Fruit fly (Drosophila melanogaster) whole organism, wandering third instar larva: Measurements from ENCODE around the gene mon2.

Source experiments
- Abd-B ChIP-seq: fragments of >200 bp; optimal IDR thresholded peaks from 2 replicates; lab custom pipeline; 2017; ENCODE audit warnings: missing biosample characterization, missing genetic modification characterization
- CG32264 ChIP-seq: fragments of 200-800 bp; sonication (Bioruptor generic); optimal IDR thresholded peaks from 2 replicates; lab custom pipeline; 2016; ENCODE audit warnings: missing biosample characterization, missing genetic modification characterization
- CG9705 ChIP-seq: fragments of 200-800 bp; sonication (Bioruptor generic); optimal IDR thresholded peaks from 2 replicates; lab custom pipeline; 2018; ENCODE audit warnings: missing biosample characterization, mild to moderate bottlenecking, missing genetic modification characterization
- CrebA ChIP-seq: fragments of 200-800 bp; sonication (Bioruptor generic); optimal IDR thresholded peaks from 2 replicates; lab custom pipeline; 2016; ENCODE audit warnings: missing biosample characterization, mild to moderate bottlenecking, missing genetic modification characterization, borderline replicate concordance
- Dfd ChIP-seq: fragments of >200 bp; optimal IDR thresholded peaks from 2 replicates; lab custom pipeline; 2017; ENCODE audit warnings: missing biosample characterization, missing genetic modification characterization
- Dif ChIP-seq: fragments of 200-275, 200-300 bp; sonication (Bioruptor generic); optimal IDR thresholded peaks from 2 replicates; lab custom pipeline; 2018; ENCODE audit warnings: missing biosample characterization, missing genetic modification characterization; ENCODE audit not compliant: partially characterized antibody
- GATAd ChIP-seq: sonication (Bioruptor generic); optimal IDR thresholded peaks from 2 replicates; lab custom pipeline; 2016; ENCODE audit warnings: missing biosample characterization, missing genetic modification characterization
- HLH106 ChIP-seq: fragments of 200-800 bp; optimal IDR thresholded peaks from 3 replicates; lab custom pipeline; 2019; ENCODE audit warnings: missing biosample characterization, mild to moderate bottlenecking, missing genetic modification characterization, moderate library complexity
- Hnf4 ChIP-seq: fragments of 200-800 bp; sonication (Bioruptor generic); optimal IDR thresholded peaks from 2 replicates; lab custom pipeline; 2016; ENCODE audit warnings: missing biosample characterization, mild to moderate bottlenecking, missing genetic modification characterization
- Hr78 ChIP-seq: fragments of >200 bp; optimal IDR thresholded peaks from 2 replicates; lab custom pipeline; 2017; ENCODE audit warnings: missing biosample characterization, missing genetic modification characterization
- Hr83 ChIP-seq: fragments of 200-300 bp; sonication (Bioruptor generic); optimal IDR thresholded peaks from 2 replicates; lab custom pipeline; 2016; ENCODE audit warnings: missing biosample characterization, mild to moderate bottlenecking, missing genetic modification characterization, moderate library complexity; ENCODE audit not compliant: poor library complexity, severe bottlenecking
- Jra ChIP-seq: sonication (Bioruptor generic); optimal IDR thresholded peaks from 2 replicates; lab custom pipeline; 2016; ENCODE audit warnings: missing biosample characterization, missing genetic modification characterization
- Mio ChIP-seq: sonication (Bioruptor generic); optimal IDR thresholded peaks from 2 replicates; lab custom pipeline; 2016; ENCODE audit warnings: missing biosample characterization, missing genetic modification characterization
- Myc ChIP-seq: fragments of >200 bp; optimal IDR thresholded peaks from 2 replicates; lab custom pipeline; 2017
- N ChIP-seq: fragments of >200 bp; optimal IDR thresholded peaks from 2 replicates; lab custom pipeline; 2018; ENCODE audit warnings: missing biosample characterization, missing external identifiers, missing genetic modification characterization
- OdsH ChIP-seq: fragments of 200-800 bp; sonication (Bioruptor generic); optimal IDR thresholded peaks from 2 replicates; lab custom pipeline; 2016; ENCODE audit warnings: missing biosample characterization, mild to moderate bottlenecking, missing genetic modification characterization
- Rel ChIP-seq, 2 experiments: fragments of 200-800 bp; sonication (Bioruptor generic) in 1 of 2; optimal IDR thresholded peaks; 2 replicates in 1 of 2; 3 replicates in 1 of 2; lab custom pipeline; 2016 to 2019; ENCODE audit warnings: mild to moderate bottlenecking in 2 of 2, missing biosample characterization in 2 of 2, missing genetic modification characterization in 2 of 2, moderate library complexity in 1 of 2
- Sp1 ChIP-seq: fragments of 200-800 bp; sonication (Bioruptor generic); optimal IDR thresholded peaks from 3 replicates; lab custom pipeline; 2019; ENCODE audit warnings: missing biosample characterization, mild to moderate bottlenecking, missing genetic modification characterization, moderate library complexity
- Vsx2 ChIP-seq: fragments of 200-300, 225-300 bp; sonication (Bioruptor generic); optimal IDR thresholded peaks from 2 replicates; lab custom pipeline; 2018; ENCODE audit warnings: missing biosample characterization, missing genetic modification characterization; ENCODE audit not compliant: partially characterized antibody
- br ChIP-seq: fragments of 200-800 bp; sonication (Bioruptor generic); optimal IDR thresholded peaks from 2 replicates; lab custom pipeline; 2016; ENCODE audit warnings: missing biosample characterization, missing genetic modification characterization
- brk ChIP-seq: fragments of 200-800 bp; sonication (Bioruptor generic); optimal IDR thresholded peaks from 2 replicates; lab custom pipeline; 2016; ENCODE audit warnings: missing biosample characterization, mild to moderate bottlenecking, missing genetic modification characterization
- dl ChIP-seq, 2 experiments: fragments of 175-275, 200-275 bp in 1 of 2; fragments of 200-275 bp in 1 of 2; sonication (Bioruptor generic); optimal IDR thresholded peaks; lab custom pipeline; 2018; ENCODE audit warnings: mild to moderate bottlenecking in 2 of 2, missing biosample characterization in 2 of 2, missing genetic modification characterization in 2 of 2, moderate library complexity in 2 of 2; ENCODE audit not compliant: partially characterized antibody in 2 of 2, insufficient read depth in 1 of 2
- dmrt93B ChIP-seq: fragments of 200-800 bp; sonication (Bioruptor generic); optimal IDR thresholded peaks from 2 replicates; lab custom pipeline; 2018; ENCODE audit warnings: missing biosample characterization, mild to moderate bottlenecking, missing genetic modification characterization
- dsf ChIP-seq: sonication (Bioruptor generic); optimal IDR thresholded peaks from 2 replicates; lab custom pipeline; 2016; ENCODE audit warnings: missing biosample characterization, missing genetic modification characterization, borderline replicate concordance
- ey ChIP-seq: fragments of 200-800 bp; sonication (Bioruptor generic); optimal IDR thresholded peaks from 2 replicates; lab custom pipeline; 2016; ENCODE audit warnings: missing biosample characterization, missing genetic modification characterization
- foxo ChIP-seq, 2 experiments: fragments of 200-800 bp; sonication (Bioruptor generic); optimal IDR thresholded peaks; 2 replicates in 1 of 2; 3 replicates in 1 of 2; lab custom pipeline; 2016 to 2017; ENCODE audit warnings: missing biosample characterization in 2 of 2, missing genetic modification characterization in 2 of 2
- fru ChIP-seq: fragments of 200-800 bp; sonication (Bioruptor generic); optimal IDR thresholded peaks from 3 replicates; lab custom pipeline; 2016; ENCODE audit warnings: missing biosample characterization, mild to moderate bottlenecking, missing genetic modification characterization
- h ChIP-seq: fragments of 200-800 bp; sonication (Bioruptor generic); optimal IDR thresholded peaks from 3 replicates; lab custom pipeline; 2016; ENCODE audit warnings: missing biosample characterization, mild to moderate bottlenecking, missing genetic modification characterization
- jim ChIP-seq: fragments of 175-275, 200-325 bp; sonication (Bioruptor generic); optimal IDR thresholded peaks from 2 replicates; lab custom pipeline; 2016; ENCODE audit warnings: missing biosample characterization, mild to moderate bottlenecking, missing genetic modification characterization
- lola ChIP-seq: fragments of >200 bp; optimal IDR thresholded peaks from 2 replicates; lab custom pipeline; 2017; ENCODE audit warnings: missing biosample characterization, missing genetic modification characterization
- pan ChIP-seq: fragments of >200 bp; optimal IDR thresholded peaks from 2 replicates; lab custom pipeline; 2017
- psq ChIP-seq: fragments of 200-800 bp; sonication (Bioruptor generic); optimal IDR thresholded peaks from 3 replicates; lab custom pipeline; 2017; ENCODE audit warnings: missing biosample characterization, mild to moderate bottlenecking, missing genetic modification characterization, moderate library complexity
- rgr ChIP-seq: fragments of 200-800 bp; sonication (Bioruptor generic); optimal IDR thresholded peaks from 3 replicates; lab custom pipeline; 2016; ENCODE audit warnings: missing biosample characterization, mild to moderate bottlenecking, missing genetic modification characterization
- sage ChIP-seq: fragments of 200-800 bp; sonication (Bioruptor generic); optimal IDR thresholded peaks from 2 replicates; lab custom pipeline; 2016; ENCODE audit warnings: missing biosample characterization, mild to moderate bottlenecking, missing genetic modification characterization
- sv ChIP-seq: fragments of 200-800 bp; sonication (Bioruptor generic); optimal IDR thresholded peaks from 3 replicates; lab custom pipeline; 2016; ENCODE audit warnings: missing biosample characterization, missing genetic modification characterization
- tai ChIP-seq: sonication (Bioruptor generic); optimal IDR thresholded peaks from 2 replicates; lab custom pipeline; 2016; ENCODE audit warnings: missing biosample characterization, missing genetic modification characterization
- usp ChIP-seq: fragments of >200 bp; optimal IDR thresholded peaks from 2 replicates; lab custom pipeline; 2017; ENCODE audit warnings: missing biosample characterization, missing genetic modification characterization
- woc ChIP-seq: sonication (Bioruptor generic); optimal IDR thresholded peaks from 2 replicates; lab custom pipeline; 2016; ENCODE audit warnings: missing biosample characterization, mild to moderate bottlenecking, missing genetic modification characterization

mon2 gene

dm6 chr2L:8163025-8163351 is 39.2 kb upstream of the mon2 start, which contains the start of gene Piezo:
TSS of gene Piezo (plus strand) at chr2L:8163073.
- TF ChIP-seq Jra (GFP tag; lab: Kevin White, UChicago) (no peak), sv (GFP tag; lab: Kevin White, UChicago) (no peak), lola (GFP tag; lab: Kevin White, UChicago) (no peak), Dif (GFP tag; lab: Kevin White, UChicago) (peak; percentile 9), woc (no peak), dl (GFP tag; optimal IDR thresholded peaks at IDR 0.05; lab: Kevin White, UChicago; ENCODE audit: insufficient read depth in 1 of 2, partially characterized antibody in 2 of 2) (peak in 1 of 2 experiments; percentile 10), Hr83 (GFP tag; lab: Kevin White, UChicago) (peak; percentile 23)

- TF ChIP-seq Abd-B (GFP tag; lab: Kevin White, UChicago) = no peak
- no peak for TF ChIP-seq dl (GFP tag; optimal IDR thresholded peaks at IDR 0.05; lab: Kevin White, UChicago; ENCODE audit: insufficient read depth in 1 of 2, partially characterized antibody in 2 of 2)
- peak; percentile 96 for TF ChIP-seq rgr (GFP tag; lab: Kevin White, UChicago)
- TF ChIP-seq OdsH = peak; percentile 97
- peak; percentile 95 for TF ChIP-seq fru
- no peak for TF ChIP-seq Dif (GFP tag; lab: Kevin White, UChicago)
- peak; percentile 94 for TF ChIP-seq CG9705 (GFP tag; lab: Kevin White, UChicago)
- peak; percentile 53 to 96 for TF ChIP-seq foxo (GFP tag; optimal IDR thresholded peaks at IDR 0.05; lab: Kevin White, UChicago)
- peak; percentile 80 for TF ChIP-seq Jra (GFP tag; lab: Kevin White, UChicago)
- TF ChIP-seq ey = peak; percentile 89
- TF ChIP-seq CrebA (GFP tag; lab: Kevin White, UChicago) = peak; percentile 38
- TF ChIP-seq HLH106 (tag; lab: Kevin White, UChicago) = peak; percentile 97
- peak; percentile 92 for TF ChIP-seq sage (GFP tag; lab: Kevin White, UChicago)
- no peak for TF ChIP-seq jim (GFP tag; lab: Kevin White, UChicago)
- peak; percentile 90 for TF ChIP-seq Hr83 (GFP tag; lab: Kevin White, UChicago)
- TF ChIP-seq pan (lab: Kevin White, UChicago) = no peak
- TF ChIP-seq sv (GFP tag; lab: Kevin White, UChicago) = peak; percentile 95
- no peak for TF ChIP-seq usp (GFP tag; lab: Kevin White, UChicago)
- peak; percentile 92 for TF ChIP-seq Rel (GFP tag; optimal IDR thresholded peaks at IDR 0.05; lab: Kevin White, UChicago)
- TF ChIP-seq Rel (tag; optimal IDR thresholded peaks at IDR 0.05; lab: Kevin White, UChicago) = peak; percentile 90
- TF ChIP-seq psq = peak; percentile 86
- TF ChIP-seq tai (GFP tag; lab: Kevin White, UChicago) = peak; percentile 95
- peak; percentile 95 for TF ChIP-seq brk
- peak; percentile 90 for TF ChIP-seq dmrt93B
- no peak for TF ChIP-seq Vsx2 (GFP tag; lab: Kevin White, UChicago)
- TF ChIP-seq dsf (GFP tag; lab: Kevin White, UChicago) = peak; percentile 73
- no peak for TF ChIP-seq Myc
- peak; percentile 51 for TF ChIP-seq Mio (GFP tag; lab: Kevin White, UChicago)
- TF ChIP-seq lola (GFP tag; lab: Kevin White, UChicago) = no peak
- TF ChIP-seq Hnf4 = peak; percentile 90
- TF ChIP-seq h = peak; percentile 94
- TF ChIP-seq Hr78 (GFP tag; lab: Kevin White, UChicago) = no peak
- TF ChIP-seq GATAd = peak; percentile 67
- peak; percentile 99 for TF ChIP-seq Sp1 (GFP tag; lab: Kevin White, UChicago)
- no peak for TF ChIP-seq Dfd (GFP tag; lab: Kevin White, UChicago)
- TF ChIP-seq br (GFP tag; lab: Kevin White, UChicago) = peak; percentile 94
- TF ChIP-seq woc = peak; percentile 98
- no peak for TF ChIP-seq N (GFP tag; lab: Kevin White, UChicago)
- TF ChIP-seq CG32264 (GFP tag; lab: Kevin White, UChicago) = peak; percentile 45
Observed at dm6 chr2L:8162307-8163024, 38.7 kb upstream of the mon2 start, which contains the start of gene Acbp1. TSS of gene Acbp1 (minus strand) at chr2L:8162452.
